Fruit fly (Drosophila melanogaster): Measurements from ENCODE around the gene CG6865.
A peak's percentile ranks its signal among the peaks of the same experiment; 100 is the strongest.

The CG6865 gene

DNA sequence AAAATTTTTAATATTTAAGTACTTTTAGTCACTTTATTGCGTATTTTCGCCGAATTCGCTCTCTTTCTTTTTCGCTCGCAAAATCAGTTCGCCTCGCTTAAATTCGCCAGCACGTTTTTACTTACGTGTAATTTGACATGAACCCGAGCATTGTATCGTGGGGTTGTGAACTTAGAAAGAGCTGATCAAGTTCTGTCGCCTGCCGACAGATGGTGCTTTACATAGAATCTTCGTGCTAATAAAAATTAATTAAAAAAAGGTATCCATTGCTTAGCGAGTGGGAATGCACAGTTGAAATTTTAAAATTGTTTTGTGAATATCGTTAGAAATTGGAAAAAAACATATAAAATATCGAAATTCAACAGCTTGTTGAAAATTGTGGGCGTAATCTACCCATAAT, 15.0 kb upstream of the CG6865 start (continued):
- TF ChIP-seq B-H1 (GFP tag; IDR thresholded peaks at IDR 0.05) (peak; percentile 51; the same call in 1 of the 3 replicates), CG1603 (tag; optimal IDR thresholded peaks at IDR 0.05) (peak; percentile 78), Adf1 (GFP tag; IDR thresholded peaks at IDR 0.05) (no peak), ssp (GFP tag; IDR thresholded peaks at IDR 0.05) (no peak), Xbp1 (GFP tag; optimal IDR thresholded peaks at IDR 0.05) (peak; percentile 84), BEAF-32 (GFP tag; optimal IDR thresholded peaks at IDR 0.05) (no peak), CG3065 (GFP tag; optimal IDR thresholded peaks at IDR 0.05) (peak; percentile 32), gcm (GFP tag; optimal IDR thresholded peaks at IDR 0.05) (peak; percentile 18), CG10274 (GFP tag; optimal IDR thresholded peaks at IDR 0.05) (peak; percentile 29), unpg (GFP tag; optimal IDR thresholded peaks at IDR 0.05) (peak; percentile 69), Sox102F (GFP tag; optimal IDR thresholded peaks at IDR 0.05) (no peak), gcm2 (GFP tag; optimal IDR thresholded peaks at IDR 0.05) (peak; percentile 21), HLH54F (GFP tag; optimal IDR thresholded peaks at IDR 0.05) (peak; percentile 65), CG8290 (GFP tag; optimal IDR thresholded peaks at IDR 0.05) (peak; percentile 78), CG8290 (tag; optimal IDR thresholded peaks at IDR 0.05) (peak; percentile 20 to 71), CG1832 (GFP tag; optimal IDR thresholded peaks at IDR 0.05) (no peak), CG14965 (GFP tag; optimal IDR thresholded peaks at IDR 0.05; ENCODE audit: borderline replicate concordance) (peak; percentile 99), CG3726 (GFP tag; IDR thresholded peaks at IDR 0.05) (no peak), CG32772 (GFP tag; IDR thresholded peaks at IDR 0.05) (no peak), Sry-δ (GFP tag; optimal IDR thresholded peaks at IDR 0.05) (peak; percentile 38), CG16779 (GFP tag; IDR thresholded peaks at IDR 0.05) (no peak), Oli (tag; optimal IDR thresholded peaks at IDR 0.05) (peak; percentile 53), Dek (tag; optimal IDR thresholded peaks at IDR 0.05) (peak; percentile 63), nmo (GFP tag; optimal IDR thresholded peaks at IDR 0.05) (no peak), PHDP (tag; optimal IDR thresholded peaks at IDR 0.05) (peak; percentile 78), CG1602 (GFP tag; optimal IDR thresholded peaks at IDR 0.05) (peak; percentile 21), ken (GFP tag; IDR thresholded peaks at IDR 0.05) (no peak; the same call in 2 of the 3 replicates), ham (GFP tag; IDR thresholded peaks at IDR 0.05) (no peak), CG34422 (GFP tag; IDR thresholded peaks at IDR 0.05) (no peak; the same call in 2 of the 3 replicates), sob (GFP tag; IDR thresholded peaks at IDR 0.05) (no peak), fu2 (GFP tag; optimal IDR thresholded peaks at IDR 0.05) (peak; percentile 46), HmgD (GFP tag; optimal IDR thresholded peaks at IDR 0.05) (peak; percentile 65), toy (GFP tag; IDR thresholded peaks at IDR 0.05) (no peak), Max (GFP tag; optimal IDR thresholded peaks at IDR 0.05) (peak; percentile 61), gem (tag; optimal IDR thresholded peaks at IDR 0.05) (peak; percentile 61), CoRest (tag; optimal IDR thresholded peaks at IDR 0.05) (peak; percentile 56), Sry-β (GFP tag; optimal IDR thresholded peaks at IDR 0.05) (no peak), zen (tag; optimal IDR thresholded peaks at IDR 0.05) (peak; percentile 81), tx (GFP tag; optimal IDR thresholded peaks at IDR 0.05) (peak; percentile 50), jing (GFP tag; optimal IDR thresholded peaks at IDR 0.05) (peak; percentile 16), sd (tag; optimal IDR thresholded peaks at IDR 0.05) (no peak), Meics (GFP tag; optimal IDR thresholded peaks at IDR 0.05) (peak; percentile 77), slbo (GFP tag; IDR thresholded peaks at IDR 0.05) (no peak), Oaz (GFP tag; IDR thresholded peaks at IDR 0.05) (no peak), Sin3A (optimal IDR thresholded peaks at IDR 0.05) (no peak), Ravus (GFP tag; IDR thresholded peaks at IDR 0.05) (no peak), onecut (GFP tag; IDR thresholded peaks at IDR 0.05) (peak; percentile 60; the same call in 1 of the 2 replicates), CG3847 (GFP tag; IDR thresholded peaks at IDR 0.05) (no peak), CG12071 (GFP tag; optimal IDR thresholded peaks at IDR 0.05) (no peak), E2f1 (GFP tag; IDR thresholded peaks at IDR 0.05) (no peak; the same call in 1 of the 2 replicates), rib (GFP tag; IDR thresholded peaks at IDR 0.05) (peak; percentile 28; the same call in 1 of the 2 replicates), CG12236 (GFP tag; optimal IDR thresholded peaks at IDR 0.05) (peak; percentile 53)
